Fruit fly (Drosophila melanogaster): ENCODE data around the gene Mettl3.

- TF ChIP-seq CG8478 (optimal IDR thresholded peaks at IDR 0.05) (no peak), EcR (GFP tag; optimal IDR thresholded peaks at IDR 0.05) (no peak), psq (optimal IDR thresholded peaks at IDR 0.05) (no peak), usp (GFP tag; optimal IDR thresholded peaks at IDR 0.05) (no peak), pan (optimal IDR thresholded peaks at IDR 0.05) (no peak), Dll (optimal IDR thresholded peaks at IDR 0.05) (no peak)
Observed at dm6 chr3R:24073703-24074102, 41.7 kb downstream of the Mettl3 start.
